Fruit fly (Drosophila melanogaster): ENCODE measurements around the gene Wwox.

dm6 chr2L:7956310-7957067 is 47.6 kb downstream of the Wwox start:
- TF ChIP-seq ey (GFP tag; optimal IDR thresholded peaks at IDR 0.05): no peak
- no peak for TF ChIP-seq Hr83 (GFP tag; optimal IDR thresholded peaks at IDR 0.05; ENCODE audit: poor library complexity, severe bottlenecking)
- TF ChIP-seq CrebA (GFP tag; optimal IDR thresholded peaks at IDR 0.05; ENCODE audit: borderline replicate concordance): no peak
- no peak for TF ChIP-seq usp (GFP tag; optimal IDR thresholded peaks at IDR 0.05)
- no peak for TF ChIP-seq Jra (GFP tag; optimal IDR thresholded peaks at IDR 0.05)
